Fruit fly (Drosophila melanogaster) whole organism, adult: ENCODE data around the gene CG43731.

Source experiments
- CG11617 ChIP-seq: fragments of 200-800 bp; sonication (Bioruptor generic); optimal IDR thresholded peaks from 2 replicates; lab custom pipeline; 2017; ENCODE audit warnings: mild to moderate bottlenecking, missing biosample characterization, missing genetic modification reagents, missing genetic modification characterization
- CG12768 ChIP-seq: fragments of 200-800 bp; sonication (Bioruptor generic); optimal IDR thresholded peaks from 2 replicates; lab custom pipeline; 2017; ENCODE audit warnings: missing biosample characterization, missing genetic modification characterization, mild to moderate bottlenecking, moderate library complexity, missing genetic modification reagents
- CG33017 ChIP-seq: fragments of 200-800 bp; sonication (Bioruptor generic); optimal IDR thresholded peaks from 2 replicates; lab custom pipeline; 2018; ENCODE audit warnings: missing biosample characterization, mild to moderate bottlenecking, missing genetic modification characterization, moderate library complexity
- Mnt ChIP-seq: fragments of 200-800 bp; sonication (Bioruptor generic); optimal IDR thresholded peaks from 2 replicates; lab custom pipeline; 2016; ENCODE audit warnings: missing biosample characterization, mild to moderate bottlenecking, missing genetic modification characterization
- bab1 ChIP-seq: fragments of 200-800 bp; sonication (Bioruptor generic); optimal IDR thresholded peaks from 3 replicates; lab custom pipeline; 2019; ENCODE audit warnings: missing biosample characterization, mild to moderate bottlenecking, missing genetic modification characterization, moderate library complexity
- kay ChIP-seq: fragments of 200-800 bp; sonication (Bioruptor generic); peaks from one replicate; lab custom pipeline; 2016; ENCODE audit warnings: missing biosample characterization, missing genetic modification characterization, borderline replicate concordance
- pad ChIP-seq: fragments of 200-800 bp; sonication (Bioruptor generic); optimal IDR thresholded peaks from 3 replicates; lab custom pipeline; 2017; ENCODE audit warnings: missing biosample characterization, missing genetic modification characterization, mild to moderate bottlenecking, moderate library complexity, missing genetic modification reagents
- tj ChIP-seq: fragments of 200-800 bp; sonication (Bioruptor generic); optimal IDR thresholded peaks from 3 replicates; lab custom pipeline; 2017; ENCODE audit warnings: missing biosample characterization, mild to moderate bottlenecking, missing genetic modification characterization, moderate library complexity
- toe ChIP-seq: fragments of 200-800 bp; sonication (Bioruptor generic); optimal IDR thresholded peaks from 2 replicates; lab custom pipeline; 2016; ENCODE audit warnings: missing biosample characterization, missing genetic modification characterization

DNA sequence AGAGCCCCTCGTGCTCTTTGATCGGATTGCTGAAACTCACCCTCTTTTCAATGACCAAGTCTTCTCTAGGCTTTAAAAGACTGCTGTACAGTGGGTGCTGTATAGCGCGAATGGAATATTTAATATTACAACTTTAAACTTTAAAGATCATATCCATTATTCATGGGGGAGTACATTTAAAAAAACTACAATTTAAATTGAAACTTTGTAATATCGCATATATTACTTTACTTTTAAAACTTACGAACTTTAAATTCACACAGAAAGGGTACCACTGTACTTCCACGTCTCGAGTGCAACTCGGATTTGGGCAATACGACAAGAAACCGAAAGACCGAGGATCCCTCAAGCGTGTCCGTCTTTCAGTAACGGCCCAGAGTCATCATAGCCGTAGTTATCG, 42.9 kb upstream of the CG43731 start, which contains the start of gene Phlpp:
- TF ChIP-seq tj (GFP tag; lab: Kevin White, UChicago) (no peak), CG33017 (tag; lab: Kevin White, UChicago) (no peak), toe (GFP tag; lab: Kevin White, UChicago) (no peak), bab1 (GFP tag; lab: Kevin White, UChicago) (peak; percentile 42), kay (GFP tag; lab: Kevin White, UChicago) (no peak), pad (GFP tag; lab: Kevin White, UChicago) (no peak), CG12768 (GFP tag; lab: Kevin White, UChicago) (no peak), CG11617 (GFP tag; lab: Kevin White, UChicago) (no peak), Mnt (GFP tag; lab: Kevin White, UChicago) (no peak)
